Fruit fly (Drosophila melanogaster) whole organism, larva: Measurements from ENCODE around the gene CG13654.

Source experiments
- noc ChIP-seq: fragments of 200-800 bp; sonication (Bioruptor generic); optimal IDR thresholded peaks from 3 replicates; lab custom pipeline; 2019; ENCODE audit warnings: missing biosample characterization, mild to moderate bottlenecking, missing genetic modification characterization, moderate library complexity

CG13654 gene

DNA sequence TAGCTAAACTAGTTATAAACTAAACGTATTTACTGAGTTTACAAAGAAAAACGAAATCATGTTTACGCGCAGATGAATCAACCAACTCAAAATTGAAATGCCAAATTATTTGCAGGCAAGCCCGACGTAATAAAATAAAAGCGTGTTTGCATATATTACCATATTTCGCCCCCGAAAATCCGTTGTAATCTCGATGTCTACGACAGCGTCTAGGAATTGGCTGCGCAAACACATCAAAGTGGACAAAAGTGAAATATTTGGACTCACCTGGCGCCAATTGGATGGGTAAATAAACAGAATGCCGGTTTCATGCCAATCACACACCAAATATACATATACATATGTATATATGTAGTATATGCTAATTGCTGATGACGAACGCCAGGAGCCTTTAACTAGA lies 36.5 kb downstream of the CG13654 start:
- TF ChIP-seq noc (tag; lab: Kevin White, UChicago), result no peak

DNA sequence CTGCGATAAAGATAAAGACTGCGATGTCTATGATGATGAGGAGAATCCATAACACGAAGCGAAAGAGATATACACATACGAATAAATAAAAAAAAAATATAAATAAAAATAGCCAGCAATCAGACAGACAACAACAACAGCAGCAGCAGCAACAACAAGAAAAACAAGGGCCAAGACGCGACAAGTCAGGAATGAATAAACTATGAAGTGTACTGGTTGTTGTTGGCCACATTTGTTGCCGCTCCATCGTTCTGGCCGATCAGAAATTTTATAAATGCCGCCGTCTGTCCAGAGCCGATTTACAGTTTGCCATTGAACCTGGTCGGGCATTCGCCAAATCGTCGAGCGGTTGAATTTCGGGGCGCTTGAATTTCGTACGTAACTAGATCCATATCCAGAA lies 37.7 kb downstream of the CG13654 start, which contains the start of gene Jhbp7:
Gene Jhbp7 (plus strand): TSS at position 301 of the 400 bp plus-strand sequence.
- no peak for TF ChIP-seq noc (tag; lab: Kevin White, UChicago)

DNA sequence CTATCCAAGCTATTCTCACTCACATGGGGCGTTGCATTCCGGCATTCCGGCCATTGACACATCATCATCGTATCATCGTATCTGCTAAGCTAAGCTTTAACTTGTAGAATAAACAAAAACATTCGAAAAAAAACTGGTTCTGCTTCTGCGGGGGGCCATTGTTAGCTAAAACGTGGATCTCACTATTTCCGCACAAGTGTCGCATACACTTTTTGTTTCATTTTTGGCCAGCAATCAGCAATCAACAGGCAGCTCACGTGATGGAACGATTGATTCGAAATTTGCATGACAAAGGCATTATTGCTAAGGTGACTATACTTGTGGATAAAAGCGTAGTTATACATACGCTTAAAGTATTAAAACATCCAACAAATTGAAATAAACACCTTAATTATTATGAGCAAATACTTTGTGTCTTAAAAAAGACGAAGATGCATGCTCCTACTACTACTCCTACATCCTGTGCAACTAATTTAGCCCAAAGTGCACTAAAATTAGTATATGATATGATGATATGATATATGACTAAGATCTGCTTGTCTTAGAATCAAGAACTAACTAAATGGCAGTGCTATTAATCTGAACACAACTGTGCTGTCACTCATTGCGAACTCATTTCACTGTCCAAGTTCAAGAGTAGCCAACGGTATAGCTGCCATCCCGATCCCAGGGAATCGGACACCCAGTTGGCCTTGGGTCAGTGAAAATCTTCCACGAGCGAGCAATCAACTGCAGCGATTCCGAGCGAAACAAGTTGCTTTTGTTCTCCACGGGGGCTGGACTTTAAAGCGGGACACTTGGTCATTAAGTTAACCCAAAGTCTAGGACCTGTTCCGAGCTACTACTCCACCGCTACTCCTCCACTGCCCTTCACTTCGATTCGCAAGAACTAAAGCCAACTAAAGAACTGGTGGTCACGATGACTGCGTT lies 39.4 kb downstream of the CG13654 start:
- no peak for TF ChIP-seq noc (tag; lab: Kevin White, UChicago)

DNA sequence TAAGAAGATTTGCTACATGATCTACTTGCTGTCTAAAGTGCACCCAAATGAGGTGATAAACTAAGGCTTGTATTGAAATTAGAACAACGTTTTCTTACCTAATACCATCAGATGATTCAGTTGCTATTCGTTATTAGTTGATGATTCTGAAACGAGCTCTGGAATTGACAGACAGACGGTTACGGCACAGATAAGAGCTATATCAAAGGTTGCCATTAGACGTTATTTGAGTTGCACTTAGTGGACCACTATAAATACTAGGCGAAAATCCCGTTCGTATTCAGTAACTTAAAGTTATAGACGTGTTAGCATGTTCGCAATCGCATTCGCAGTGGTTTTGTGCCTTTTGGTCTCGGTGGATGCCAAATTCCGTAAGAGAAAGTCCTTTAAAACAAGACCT lies 40.3 kb downstream of the CG13654 start, which contains the start of gene to:
Gene to (plus strand): TSS at position 301 of the 400 bp plus-strand sequence.
- TF ChIP-seq noc (tag; lab: Kevin White, UChicago), result no peak

- TF ChIP-seq noc (tag; lab: Kevin White, UChicago), result no peak
These were observed 42.0 kb downstream of the CG13654 start, which contains the start of gene CG11854 for dm6 chr3R:25241507-25242070. Gene CG11854 (plus strand): TSS chr3R:25242020.

DNA sequence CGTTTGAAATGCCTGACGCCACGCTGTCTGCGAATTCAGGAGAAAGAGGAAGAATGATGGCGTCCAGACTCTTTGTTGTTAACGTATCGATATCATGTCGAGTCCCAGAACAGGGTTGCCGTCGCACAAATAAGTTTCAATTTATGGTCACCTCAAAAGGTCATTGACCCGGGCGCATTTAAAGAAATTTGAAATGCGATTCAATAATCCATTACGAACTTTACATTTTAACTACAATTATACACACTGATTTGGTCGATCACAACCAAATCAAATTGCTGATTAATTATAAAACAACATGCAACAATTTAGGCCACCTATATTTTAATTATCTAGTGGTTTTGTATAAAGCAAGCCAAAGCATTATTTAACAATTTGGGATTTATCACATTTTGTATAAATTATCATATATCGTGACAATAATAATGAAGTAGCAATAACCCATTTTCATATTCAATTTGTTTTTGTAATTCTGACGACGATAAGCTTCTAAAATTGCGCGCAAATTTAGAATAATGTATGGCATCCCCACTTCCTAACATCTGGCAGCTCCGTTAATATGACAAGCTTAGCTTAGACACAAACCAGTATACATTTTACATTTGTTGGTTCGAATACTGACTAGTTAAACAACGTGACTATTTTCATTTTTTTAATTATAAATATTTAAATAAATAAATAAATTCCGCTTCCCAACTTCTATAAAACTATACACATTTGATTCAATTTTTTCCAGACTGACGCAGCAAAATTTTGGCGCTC lies 45.6 kb downstream of the CG13654 start, which contains the start of gene bam:
Gene bam (minus strand): TSS at position 58 of the 762 bp plus-strand sequence.
- no peak for TF ChIP-seq noc (tag; lab: Kevin White, UChicago)

- peak; percentile 86 for TF ChIP-seq noc (tag; lab: Kevin White, UChicago)
These were observed 47.8 kb downstream of the CG13654 start, which contains the start of the genes RpS27 and Nup37 for dm6 chr3R:25247379-25247869. Gene RpS27 (minus strand): TSS chr3R:25247514. Gene Nup37 (plus strand): TSS chr3R:25247658.

DNA sequence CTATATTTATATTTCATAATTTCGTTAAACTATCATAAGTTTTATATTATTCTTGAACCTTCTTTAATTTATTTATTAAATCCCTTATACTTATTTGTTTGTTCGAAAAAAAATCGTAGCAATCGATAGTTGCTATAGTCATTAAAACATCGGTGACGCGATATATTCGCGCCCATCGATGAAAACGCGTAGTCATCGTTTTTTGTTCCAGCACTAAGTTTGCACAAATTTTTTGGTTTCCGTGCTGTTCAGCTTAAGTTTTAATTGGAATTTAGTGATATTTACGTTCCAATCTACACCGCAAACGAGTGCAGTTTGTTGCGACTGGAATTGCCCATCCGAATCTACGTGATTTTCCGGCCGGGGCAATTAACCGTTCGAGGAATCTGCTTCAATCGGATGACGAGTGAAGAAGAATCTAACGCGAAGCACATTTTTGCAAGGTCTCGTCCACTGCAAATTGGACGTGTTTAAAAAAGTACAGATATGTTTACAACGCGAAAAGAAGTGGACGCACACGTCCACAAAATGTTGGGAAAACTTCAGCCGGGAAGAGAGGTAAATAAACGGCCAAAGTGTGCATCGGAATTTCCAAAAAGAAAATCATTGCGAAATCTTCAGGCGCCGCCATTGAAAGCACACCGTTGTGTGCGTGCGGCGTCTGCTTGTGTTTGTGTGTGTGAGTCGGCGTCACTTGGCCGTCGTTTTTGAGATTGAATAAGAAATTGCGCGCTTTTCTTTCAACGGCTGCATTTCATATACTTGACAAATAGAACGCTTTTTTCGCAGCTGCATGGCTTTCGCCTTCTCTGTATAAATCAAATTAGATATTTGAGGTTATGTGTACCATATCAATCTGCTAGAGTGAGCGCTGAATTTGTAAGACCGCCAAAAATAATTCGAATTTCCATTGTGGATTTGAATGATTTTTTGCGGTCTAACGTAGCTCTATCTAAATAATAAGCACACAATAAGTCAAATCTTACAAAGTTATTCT lies 49.8 kb downstream of the CG13654 start, which contains the start of gene Nup358:
Gene Nup358 (plus strand): TSS at position 204 of the 997 bp plus-strand sequence.
- no peak for TF ChIP-seq noc (tag; lab: Kevin White, UChicago)

DNA sequence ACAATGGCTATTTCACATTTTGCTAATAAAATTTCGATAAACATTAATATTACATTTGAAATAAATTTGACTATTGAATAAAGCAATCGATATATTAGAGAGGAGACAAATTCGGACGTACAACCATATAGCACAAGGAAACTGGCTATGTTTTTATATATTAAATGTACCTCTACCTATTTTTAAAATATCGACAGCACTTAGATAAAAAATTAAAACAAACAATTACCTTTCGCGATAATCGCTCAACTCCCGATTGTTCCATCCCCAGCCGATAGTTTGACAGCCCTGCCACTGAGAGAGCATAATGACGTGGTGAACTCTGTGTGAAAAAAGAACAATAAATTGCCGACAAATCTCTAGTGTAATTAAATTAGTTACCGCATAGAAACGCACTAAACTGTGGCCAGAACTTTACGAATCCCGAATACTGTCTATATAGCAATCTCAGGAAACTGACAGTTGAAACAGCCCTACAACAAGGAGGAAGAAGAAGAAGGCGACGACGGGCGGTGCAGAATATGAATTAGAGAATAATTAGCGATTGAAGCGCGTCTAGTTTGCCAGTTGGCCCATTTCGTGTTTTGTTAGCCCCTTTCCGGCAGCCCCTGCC lies 59.1 kb downstream of the CG13654 start, which contains the start of gene CG11857:
Gene CG11857 (plus strand): TSS at position 271 of the 613 bp plus-strand sequence.
- peak; percentile 95 for TF ChIP-seq noc (tag; lab: Kevin White, UChicago)

DNA sequence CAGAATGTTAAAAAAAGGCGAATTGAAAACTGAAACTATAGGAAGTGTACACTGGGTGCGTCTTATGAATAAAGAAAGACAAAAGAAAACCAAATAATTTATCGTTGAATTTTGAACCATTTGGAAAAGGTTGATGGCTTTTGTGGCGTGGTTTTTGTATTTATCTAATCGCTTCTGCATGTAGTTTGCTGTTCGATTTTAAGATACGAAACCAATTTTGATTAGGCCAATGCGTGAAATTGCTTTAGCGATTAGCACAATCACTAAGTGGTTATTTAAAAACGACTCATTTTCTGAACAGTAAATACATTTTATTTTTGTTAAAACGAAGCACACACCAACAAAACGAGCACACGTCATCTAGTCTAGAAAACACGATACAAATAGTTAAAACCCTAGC lies 61.1 kb downstream of the CG13654 start:
- TF ChIP-seq noc (tag; lab: Kevin White, UChicago), result no peak

DNA sequence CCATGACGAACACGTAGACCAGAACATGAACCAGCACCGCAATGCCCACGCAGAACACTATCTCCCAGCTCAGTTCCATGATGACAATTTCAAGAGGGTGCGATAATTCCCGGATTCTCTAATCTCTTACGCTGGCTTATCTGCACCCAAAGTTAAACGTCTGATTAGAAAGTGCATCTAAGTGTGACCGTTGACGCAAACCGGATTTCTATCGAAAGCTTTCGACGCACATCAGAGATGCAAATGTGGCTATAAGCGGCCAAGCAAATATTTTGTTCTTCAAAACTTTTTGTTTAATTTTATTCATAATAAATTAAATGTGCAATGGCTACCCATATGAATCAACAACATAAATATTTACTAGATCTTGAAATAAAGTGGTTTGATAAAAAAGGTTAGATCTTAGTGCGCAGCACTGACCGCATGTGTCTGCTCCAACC lies 62.7 kb downstream of the CG13654 start, which contains the start of the genes Kdsr and CG11858:
Gene Kdsr (minus strand): TSS at position 177 of the 440 bp plus-strand sequence.
Gene CG11858 (plus strand): TSS at position 420 of the 440 bp plus-strand sequence.
- TF ChIP-seq noc (tag; lab: Kevin White, UChicago), result peak; percentile 79
